Worm (Caenorhabditis elegans): ENCODE data around the gene flad-1.
A peak's percentile ranks its signal among the peaks of the same experiment; 100 is the strongest.

The flad-1 gene

DNA sequence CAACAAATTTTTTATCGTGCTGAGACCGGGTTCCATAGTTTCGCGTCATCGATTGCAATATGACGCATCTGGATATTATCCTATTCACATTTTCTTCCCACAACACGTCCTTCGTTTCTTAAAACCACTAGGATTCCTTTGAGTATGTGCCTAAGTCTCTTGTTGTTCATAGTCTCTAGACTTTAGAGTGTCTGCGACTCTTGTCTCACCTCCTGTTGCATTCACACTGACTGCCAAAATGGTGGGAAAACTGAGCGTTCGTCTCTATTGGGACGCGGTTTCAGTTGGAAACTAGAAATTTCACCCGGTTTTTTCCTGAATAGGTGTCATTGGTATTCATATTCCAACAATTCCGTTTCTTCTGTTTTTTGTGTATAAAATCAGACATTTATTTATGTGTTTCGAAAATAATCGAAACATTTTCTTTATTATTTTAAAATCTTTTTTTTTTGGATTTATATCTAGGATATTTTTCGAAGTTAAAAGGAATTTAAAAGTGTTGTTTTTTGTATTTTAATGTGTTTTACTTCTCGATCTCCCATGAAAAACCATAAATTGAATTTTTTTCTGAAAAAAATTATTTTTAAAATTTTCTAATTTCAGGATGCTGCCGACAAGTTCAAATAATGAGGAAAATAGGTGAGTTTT is 22.2 kb upstream of the flad-1 start, which contains the start of gene C05C10.2:
Gene C05C10.2, plus strand, starts transcription at position 598 of the 648 bp plus-strand sequence.
- TF ChIP-seq aptf-2 (GFP tag; conservative IDR thresholded peaks at IDR 0.05) = no peak
- TF ChIP-seq B0035.1 (tag; optimal IDR thresholded peaks at IDR 0.05) = no peak
- TF ChIP-seq hmg-1.2 (GFP tag; IDR thresholded peaks at IDR 0.05) = peak; percentile 52; the same call in 1 of the 2 replicates
- no peak for TF ChIP-seq D2030.7 (GFP tag; IDR thresholded peaks at IDR 0.05)
- no peak for TF ChIP-seq nhr-27 (tag; optimal IDR thresholded peaks at IDR 0.05)
- no peak for TF ChIP-seq dpff-1 (tag; optimal IDR thresholded peaks at IDR 0.05)
- TF ChIP-seq lsy-27 (tag; optimal IDR thresholded peaks at IDR 0.05; ENCODE audit: borderline replicate concordance, insufficient read depth) = no peak
- TF ChIP-seq rec-8 (tag; optimal IDR thresholded peaks at IDR 0.05) = no peak
- no peak for TF ChIP-seq ccch-3 (GFP tag; optimal IDR thresholded peaks at IDR 0.05)

DNA sequence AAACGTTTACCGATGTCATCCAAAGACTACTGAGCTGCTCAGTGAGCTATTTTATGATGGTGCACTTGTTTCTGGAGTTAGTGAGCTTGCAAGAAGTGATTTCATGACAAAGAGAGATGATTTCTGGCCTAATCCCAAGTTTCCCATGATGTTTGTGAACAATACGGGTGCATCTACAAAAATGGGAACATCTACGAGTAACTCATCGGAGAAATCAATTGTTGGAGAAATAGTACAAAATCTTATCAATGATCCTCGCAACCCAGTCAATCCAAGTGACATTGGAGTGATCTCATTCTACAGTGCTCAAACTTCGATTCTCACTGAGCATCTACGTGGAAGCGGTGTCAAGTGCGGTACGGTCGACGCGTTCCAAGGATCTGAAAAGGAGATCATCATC is 15.5 kb upstream of the flad-1 start:
- no peak for TF ChIP-seq aptf-3 (GFP tag; IDR thresholded peaks at IDR 0.05)
- no peak for TF ChIP-seq lin-40 (tag; optimal IDR thresholded peaks at IDR 0.05)
- TF ChIP-seq hrde-1 (tag; optimal IDR thresholded peaks at IDR 0.05; ENCODE audit: borderline replicate concordance) = no peak

DNA sequence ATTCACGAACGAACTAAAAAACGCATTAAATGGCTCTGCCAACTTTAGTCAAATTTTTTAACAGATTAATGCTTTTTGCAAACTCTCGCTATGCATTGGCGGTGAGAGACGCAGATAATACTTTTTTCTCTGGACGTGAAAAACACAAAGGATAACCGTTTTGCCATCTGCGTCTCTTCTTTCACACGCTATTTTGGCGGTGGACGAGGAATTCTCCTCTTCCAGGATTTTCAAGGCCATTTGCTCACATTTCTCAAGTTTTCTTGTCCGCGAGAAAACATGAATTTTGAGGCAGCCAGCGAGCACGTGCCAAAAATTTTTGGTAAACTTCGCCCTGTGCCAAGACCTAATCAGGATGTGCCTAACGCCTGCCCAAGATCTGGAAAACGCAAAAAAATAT is 12.9 kb upstream of the flad-1 start:
- peak; percentile 58 for TF ChIP-seq mcd-1 (GFP tag; IDR thresholded peaks at IDR 0.05)
- TF ChIP-seq B0019.2 (GFP tag; conservative IDR thresholded peaks at IDR 0.05) = no peak
- no peak for TF ChIP-seq mxl-1 (tag; optimal IDR thresholded peaks at IDR 0.05)
- peak; percentile 60 for TF ChIP-seq ceh-27 (GFP tag; optimal IDR thresholded peaks at IDR 0.05)
- peak; percentile 39 for TF ChIP-seq lin-54 (GFP tag; optimal IDR thresholded peaks at IDR 0.05)
- TF ChIP-seq hlh-12 (tag; optimal IDR thresholded peaks at IDR 0.05) = no peak
- no peak for TF ChIP-seq ceh-58 (GFP tag; IDR thresholded peaks at IDR 0.05)
- 0 out of 2 replicates have a peak, but pooled peaks have one; percentile 31 for TF ChIP-seq K11D2.4 (GFP tag; IDR thresholded peaks at IDR 0.05)
- TF ChIP-seq him-1 (tag; optimal IDR thresholded peaks at IDR 0.05) = peak; percentile 45
- TF ChIP-seq hmg-1.2 (GFP tag; IDR thresholded peaks at IDR 0.05) = peak; percentile 87
- TF ChIP-seq bed-2 (GFP tag; IDR thresholded peaks at IDR 0.05) = 0 out of 2 replicates have a peak, but pooled peaks have one; percentile 37
- no peak for TF ChIP-seq cebp-1 (GFP tag; IDR thresholded peaks at IDR 0.05)
- TF ChIP-seq cebp-1 (tag; optimal IDR thresholded peaks at IDR 0.05) = peak; percentile 43
- TF ChIP-seq nfya-2 (GFP tag; IDR thresholded peaks at IDR 0.05) = no peak
- TF ChIP-seq zfh-2 (GFP tag; conservative IDR thresholded peaks at IDR 0.05) = 0 out of 2 replicates have a peak, but pooled peaks have one; percentile 20
- TF ChIP-seq dox-1 (GFP tag; IDR thresholded peaks at IDR 0.05) = peak; percentile 42; the same call in 1 of the 2 replicates
- peak; percentile 12 for TF ChIP-seq K12H6.12 (tag; optimal IDR thresholded peaks at IDR 0.05)
- TF ChIP-seq attf-5 (GFP tag; optimal IDR thresholded peaks at IDR 0.05) = peak; percentile 57
- TF ChIP-seq hrde-1 (tag; optimal IDR thresholded peaks at IDR 0.05; ENCODE audit: borderline replicate concordance) = peak; percentile 7
- 0 out of 2 replicates have a peak, but pooled peaks have one; percentile 9 for TF ChIP-seq pbrm-1 (GFP tag; IDR thresholded peaks at IDR 0.05)
- TF ChIP-seq chd-7 (tag; optimal IDR thresholded peaks at IDR 0.05) = no peak

DNA sequence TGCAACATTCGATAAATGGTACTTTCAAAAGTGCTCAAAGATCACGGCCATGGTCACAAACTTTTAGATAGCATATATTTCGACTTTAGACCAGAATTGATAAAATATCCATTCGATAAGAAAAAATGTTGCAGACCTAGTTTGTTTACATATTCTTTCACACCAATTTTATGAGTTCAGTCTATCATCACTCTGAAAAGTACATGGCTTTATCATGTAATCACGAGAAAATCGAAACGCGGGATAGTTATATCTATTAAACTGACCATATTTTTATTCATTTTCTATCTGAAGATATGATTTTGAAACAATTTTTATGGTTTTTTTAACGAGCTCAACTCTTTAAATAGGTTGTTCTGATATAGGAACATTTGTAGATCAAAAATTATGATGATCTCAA is 12.5 kb upstream of the flad-1 start, which contains the start of gene pho-11:
Gene pho-11, plus strand, starts transcription at position 374 of the 400 bp plus-strand sequence.
- TF ChIP-seq nhr-179 (tag; optimal IDR thresholded peaks at IDR 0.05) (no peak), Y53G8AR.9 (GFP tag; conservative IDR thresholded peaks at IDR 0.05) (no peak), T07F8.4 (tag; optimal IDR thresholded peaks at IDR 0.05) (no peak), C06A6.2 (GFP tag; conservative IDR thresholded peaks at IDR 0.05) (no peak), unc-130 (GFP tag; optimal IDR thresholded peaks at IDR 0.05) (no peak), ceh-79 (tag; optimal IDR thresholded peaks at IDR 0.05) (no peak), K11D2.4 (GFP tag; IDR thresholded peaks at IDR 0.05) (no peak), ztf-28 (GFP tag; IDR thresholded peaks at IDR 0.05) (no peak), ztf-26 (tag; optimal IDR thresholded peaks at IDR 0.05) (no peak)
